Worm (Caenorhabditis elegans) whole organism, midembryonic: Measurements from ENCODE around the gene C25E10.12.

Source experiments
- T22C8.4 ChIP-seq: fragments of 200-800 bp; sonication (Bioruptor generic); IDR thresholded peaks from 2 replicates; pipeline ENCODE4 v1.3.6; 2022; ENCODE audit warnings: missing genetic modification characterization, missing compliant biosample characterization
- klf-2 ChIP-seq: fragments of 200-800 bp; sonication (Bioruptor generic); conservative IDR thresholded peaks from 2 replicates; pipeline ENCODE4 v1.3.6; 2022; ENCODE audit warnings: missing genetic modification reagents, missing genetic modification characterization, missing compliant biosample characterization

DNA sequence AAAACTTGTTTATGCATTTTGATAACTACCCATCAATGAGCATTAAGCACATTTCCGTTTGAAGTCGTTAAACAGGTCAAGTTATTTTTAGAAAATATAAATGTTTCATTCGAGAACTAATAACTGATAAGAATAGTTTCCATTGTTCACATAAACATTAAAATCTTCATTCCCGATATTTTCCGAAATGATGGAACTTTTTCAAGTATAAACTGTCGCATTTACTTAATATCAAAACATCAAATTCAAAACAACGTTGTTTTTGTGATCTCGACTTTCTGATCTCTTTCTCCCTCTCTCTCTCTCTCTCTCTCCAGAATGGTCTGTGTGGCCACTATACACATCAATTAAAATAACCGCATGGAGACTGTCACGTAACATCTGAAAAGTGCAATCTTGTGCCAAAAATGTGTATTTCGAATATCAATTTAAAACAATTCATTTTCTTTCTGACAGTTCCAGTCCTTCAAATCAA, 12.2 kb upstream of the C25E10.12 start:
- TF ChIP-seq T22C8.4 (no peak), klf-2 (GFP tag; lab: Robert Waterston, UW) (no peak)
